Worm (Caenorhabditis elegans): ENCODE results near the gene str-229.

ce11 chrV:3865273-3865672, 37.1 kb downstream of the str-229 start:
- TF ChIP-seq rnt-1 (tag; optimal IDR thresholded peaks at IDR 0.05): no peak
- TF ChIP-seq ama-1 (optimal IDR thresholded peaks at IDR 0.05): no peak
- TF ChIP-seq irx-1 (tag; optimal IDR thresholded peaks at IDR 0.05): no peak
- no peak for TF ChIP-seq ceh-90 (tag; optimal IDR thresholded peaks at IDR 0.05)
- no peak for TF ChIP-seq lin-15B (tag; optimal IDR thresholded peaks at IDR 0.05)
- no peak for TF ChIP-seq nhr-237 (tag; optimal IDR thresholded peaks at IDR 0.05)
- no peak for TF ChIP-seq elt-3 (tag; optimal IDR thresholded peaks at IDR 0.05)
- TF ChIP-seq sptf-1 (tag; optimal IDR thresholded peaks at IDR 0.05): no peak
- TF ChIP-seq tbx-2 (tag; optimal IDR thresholded peaks at IDR 0.05): no peak
- TF ChIP-seq blmp-1 (tag; optimal IDR thresholded peaks at IDR 0.05): no peak
- no peak for TF ChIP-seq nhr-11 (tag; optimal IDR thresholded peaks at IDR 0.05)
- TF ChIP-seq nhr-90 (tag; optimal IDR thresholded peaks at IDR 0.05; ENCODE audit: poor library complexity): no peak
